Fruit fly (Drosophila melanogaster): ENCODE measurements around the gene CG42237.
A peak's percentile ranks its signal among the peaks of the same experiment; 100 is the strongest.

DNA sequence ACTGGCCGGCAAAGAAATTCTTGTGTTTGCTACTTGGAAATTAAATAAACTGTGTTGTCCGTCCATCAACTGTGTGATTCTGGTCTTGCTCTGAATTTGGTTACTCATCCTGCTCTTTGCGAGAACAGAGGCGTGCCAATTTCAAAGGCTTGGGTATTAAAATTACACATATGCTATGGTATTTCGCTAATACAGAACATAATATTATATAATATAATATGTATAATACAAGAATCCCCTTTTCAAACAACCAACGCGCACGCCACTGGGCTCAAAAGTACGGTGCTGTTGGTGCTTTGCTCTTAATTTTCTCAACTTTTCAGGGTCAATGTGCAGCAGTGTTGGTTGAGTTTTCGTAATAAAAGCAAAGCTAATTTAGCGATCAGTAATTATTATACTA is 15.0 kb upstream of the CG42237 start:
- TF ChIP-seq Clk (GFP tag; optimal IDR thresholded peaks at IDR 0.05) (no peak), CG12768 (GFP tag; optimal IDR thresholded peaks at IDR 0.05) (no peak), CG7101 (tag; optimal IDR thresholded peaks at IDR 0.05) (peak; percentile 20), tj (GFP tag; optimal IDR thresholded peaks at IDR 0.05) (no peak)
